Worm (Caenorhabditis elegans) whole organism, late embryonic: Measurements from ENCODE around the gene syd-2.

Experiments used
- ceh-45 ChIP-seq: fragments of 200-800 bp; sonication (Bioruptor generic); IDR thresholded peaks from 2 replicates; pipeline ENCODE4 v1.3.6; 2022; ENCODE audit warnings: missing genetic modification reagents, missing genetic modification characterization, missing compliant biosample characterization
- ets-4 ChIP-seq: sonication (generic microtip); optimal IDR thresholded peaks from 2 replicates; lab custom pipeline; 2016; ENCODE audit warnings: missing genetic modification characterization, missing compliant biosample characterization
- gmeb-2 ChIP-seq: sonication (generic microtip); optimal IDR thresholded peaks from 2 replicates; lab custom pipeline; 2016; ENCODE audit warnings: missing genetic modification characterization, inconsistent platforms, missing compliant biosample characterization
- zip-5 ChIP-seq: sonication (generic microtip); optimal IDR thresholded peaks from 2 replicates; lab custom pipeline; 2016; ENCODE audit warnings: missing genetic modification characterization, missing compliant biosample characterization

- no peak for TF ChIP-seq ets-4 (tag; lab: Kevin White, UChicago)
- no peak for TF ChIP-seq ceh-45 (GFP tag; lab: Robert Waterston, UW)
- TF ChIP-seq gmeb-2 (tag; lab: Kevin White, UChicago): no peak
- no peak for TF ChIP-seq zip-5 (tag; lab: Kevin White, UChicago)
Measured at ce11 chrX:10534625-10535244, 20.3 kb downstream of the syd-2 start.
